Fruit fly (Drosophila melanogaster): ENCODE results near the gene pns.

Gene pns

DNA sequence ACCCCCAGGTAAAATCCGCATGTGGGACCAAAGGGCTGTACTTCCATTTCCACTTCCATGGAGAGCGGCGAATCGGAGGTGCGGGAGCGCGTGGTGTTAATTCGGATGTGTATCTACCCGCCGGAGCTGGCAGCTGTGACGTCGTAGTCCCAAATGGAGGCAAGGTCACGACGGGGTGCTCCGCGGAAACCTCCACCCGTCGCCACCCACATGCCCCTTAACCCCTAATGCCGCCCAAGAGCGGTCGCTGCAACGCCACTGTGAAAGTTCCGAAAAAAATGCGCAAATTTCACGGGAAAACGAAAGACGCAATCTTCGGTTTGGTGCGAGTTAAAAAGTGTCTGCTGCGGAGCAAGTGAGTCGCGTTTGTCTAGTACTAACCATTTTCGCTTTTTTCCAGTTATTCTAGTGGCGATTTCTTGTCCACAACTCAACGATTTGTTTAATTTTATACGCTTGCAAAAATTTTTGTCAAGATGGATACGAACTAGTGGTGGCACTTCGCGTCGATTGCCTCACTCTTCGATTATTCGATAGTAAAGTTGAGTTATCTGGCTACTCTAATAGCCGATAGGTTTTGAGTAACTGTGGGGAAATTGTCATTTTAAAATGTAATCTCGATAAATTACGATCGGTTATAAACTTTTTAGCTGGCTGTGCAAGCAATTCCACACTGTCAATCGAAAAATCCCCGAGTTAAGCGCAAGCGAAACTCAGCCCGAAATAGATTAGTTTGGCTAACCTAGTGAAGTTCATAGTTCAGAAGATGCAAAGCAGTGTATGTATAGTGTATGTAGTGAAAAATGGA lies 34.6 kb upstream of the pns start, which contains the start of the genes hfp and Psa (continued):
- no peak for TF ChIP-seq CG11696 (GFP tag; IDR thresholded peaks at IDR 0.05)
- no peak for TF ChIP-seq pita (GFP tag; optimal IDR thresholded peaks at IDR 0.05)
- no peak for TF ChIP-seq Rx (GFP tag; IDR thresholded peaks at IDR 0.05)
- no peak for TF ChIP-seq CG6765 (GFP tag; optimal IDR thresholded peaks at IDR 0.05)
- no peak for TF ChIP-seq caup (GFP tag; optimal IDR thresholded peaks at IDR 0.05; ENCODE audit: severe bottlenecking)
- no peak for TF ChIP-seq CG12391 (tag; optimal IDR thresholded peaks at IDR 0.05)
- TF ChIP-seq H15 (GFP tag; IDR thresholded peaks at IDR 0.05): no peak
- no peak for TF ChIP-seq CG7357 (GFP tag; IDR thresholded peaks at IDR 0.05)
- TF ChIP-seq CG10321 (GFP tag; IDR thresholded peaks at IDR 0.05): no peak
- no peak for TF ChIP-seq CG10654 (GFP tag; optimal IDR thresholded peaks at IDR 0.05)
- TF ChIP-seq slou (GFP tag; optimal IDR thresholded peaks at IDR 0.05): no peak
- TF ChIP-seq CG17802 (tag; optimal IDR thresholded peaks at IDR 0.05): no peak
- no peak for TF ChIP-seq nom (GFP tag; optimal IDR thresholded peaks at IDR 0.05)
- no peak for TF ChIP-seq CG11398 (GFP tag; optimal IDR thresholded peaks at IDR 0.05)
- TF ChIP-seq tgo (GFP tag; IDR thresholded peaks at IDR 0.05): no peak
- TF ChIP-seq CG43689 (GFP tag; IDR thresholded peaks at IDR 0.05): no peak
- peak; percentile 40; the same call in 1 of the 3 replicates for TF ChIP-seq ci (GFP tag; IDR thresholded peaks at IDR 0.05)
- TF ChIP-seq Elba2 (GFP tag; optimal IDR thresholded peaks at IDR 0.05): no peak
- no peak for TF ChIP-seq CkIIα-i1 (GFP tag; IDR thresholded peaks at IDR 0.05)
- TF ChIP-seq mam (GFP tag; optimal IDR thresholded peaks at IDR 0.05): no peak
- TF ChIP-seq ab (GFP tag; optimal IDR thresholded peaks at IDR 0.05): no peak
- TF ChIP-seq GATAe (GFP tag; conservative IDR thresholded peaks at IDR 0.05): no peak
- TF ChIP-seq CG6654 (GFP tag; optimal IDR thresholded peaks at IDR 0.05): no peak
- peak; percentile 72; the same call in 1 of the 2 replicates for TF ChIP-seq amos (GFP tag; IDR thresholded peaks at IDR 0.05; ENCODE audit: partially characterized antibody)
- TF ChIP-seq CG3163 (GFP tag; optimal IDR thresholded peaks at IDR 0.05): no peak
- no peak for TF ChIP-seq Vsx1 (GFP tag; optimal IDR thresholded peaks at IDR 0.05)
- TF ChIP-seq sr (GFP tag; IDR thresholded peaks at IDR 0.05): no peak
- no peak for TF ChIP-seq gce (GFP tag; IDR thresholded peaks at IDR 0.05)
- peak; percentile 68 for TF ChIP-seq Bgb (GFP tag; IDR thresholded peaks at IDR 0.05; ENCODE audit: partially characterized antibody)
- no peak for TF ChIP-seq cg (GFP tag; optimal IDR thresholded peaks at IDR 0.05)
- TF ChIP-seq tin (GFP tag; optimal IDR thresholded peaks at IDR 0.05): no peak
- TF ChIP-seq ssp (GFP tag; IDR thresholded peaks at IDR 0.05): no peak
- no peak for TF ChIP-seq lbe (GFP tag; optimal IDR thresholded peaks at IDR 0.05)
- TF ChIP-seq CG30403 (GFP tag; optimal IDR thresholded peaks at IDR 0.05): no peak
- TF ChIP-seq CG15073 (GFP tag; optimal IDR thresholded peaks at IDR 0.05): no peak
- no peak for TF ChIP-seq Fer3 (tag; optimal IDR thresholded peaks at IDR 0.05)
- peak; percentile 92 for TF ChIP-seq Dref (GFP tag; IDR thresholded peaks at IDR 0.05)
- no peak for TF ChIP-seq CG2202 (tag; optimal IDR thresholded peaks at IDR 0.05)
- no peak for TF ChIP-seq p53 (GFP tag; optimal IDR thresholded peaks at IDR 0.05)
- no peak for TF ChIP-seq en (GFP tag; optimal IDR thresholded peaks at IDR 0.05)
- no peak for TF ChIP-seq CG1233 (GFP tag; optimal IDR thresholded peaks at IDR 0.05)
- TF ChIP-seq da (GFP tag; optimal IDR thresholded peaks at IDR 0.05): no peak
- TF ChIP-seq gfzf (GFP tag; optimal IDR thresholded peaks at IDR 0.05): peak; percentile 30
- TF ChIP-seq prd (optimal IDR thresholded peaks at IDR 0.05): no peak
- no peak for TF ChIP-seq prd (GFP tag; IDR thresholded peaks at IDR 0.05)
- TF ChIP-seq CG14014 (GFP tag; IDR thresholded peaks at IDR 0.05): no peak
- TF ChIP-seq lola (GFP tag; optimal IDR thresholded peaks at IDR 0.05): no peak
- TF ChIP-seq CG16863 (GFP tag; optimal IDR thresholded peaks at IDR 0.05): no peak
- no peak for TF ChIP-seq CG4854 (GFP tag; optimal IDR thresholded peaks at IDR 0.05)
- TF ChIP-seq pum (GFP tag; optimal IDR thresholded peaks at IDR 0.05): no peak
- no peak for TF ChIP-seq Asciz (GFP tag; optimal IDR thresholded peaks at IDR 0.05)

All from whole organism, embryonic.